Worm (Caenorhabditis elegans) whole organism, L2 larva: ENCODE data around the gene F43B10.1.

Experiments used
- C34F6.9 ChIP-seq: fragments of 150-350 bp; optimal IDR thresholded peaks from 2 replicates; lab custom pipeline; 2014; ENCODE audit warnings: missing biosample characterization, missing genetic modification characterization
- F13H6.1 ChIP-seq: sonication (generic microtip); optimal IDR thresholded peaks from 2 replicates; lab custom pipeline; 2016; ENCODE audit warnings: missing genetic modification characterization, missing compliant biosample characterization
- ZK546.5 ChIP-seq: sonication (generic microtip); optimal IDR thresholded peaks from 2 replicates; lab custom pipeline; 2017; ENCODE audit warnings: missing biosample characterization, missing genetic modification characterization
- alr-1 ChIP-seq: fragments of 150-350 bp; optimal IDR thresholded peaks from 2 replicates; lab custom pipeline; 2014; ENCODE audit warnings: missing biosample characterization, missing genetic modification characterization
- aly-2 ChIP-seq: fragments of 150-350 bp; optimal IDR thresholded peaks from 2 replicates; lab custom pipeline; 2014; ENCODE audit warnings: missing biosample characterization, missing genetic modification characterization
- blmp-1 ChIP-seq: sonication (generic microtip); optimal IDR thresholded peaks from 2 replicates; lab custom pipeline; 2017; ENCODE audit warnings: missing genetic modification characterization, mild to moderate bottlenecking, missing compliant biosample characterization, antibody characterized with exemption, moderate library complexity; ENCODE audit not compliant: insufficient read depth
- ceh-82 ChIP-seq: fragments of 150-350 bp; optimal IDR thresholded peaks from 2 replicates; lab custom pipeline; 2014; ENCODE audit warnings: missing biosample characterization, missing genetic modification characterization
- crh-2 ChIP-seq: sonication (generic microtip); optimal IDR thresholded peaks from 2 replicates; lab custom pipeline; 2017; ENCODE audit warnings: missing biosample characterization, missing genetic modification characterization
- dmd-4 ChIP-seq: sonication (generic microtip); optimal IDR thresholded peaks from 2 replicates; lab custom pipeline; 2017; ENCODE audit warnings: missing biosample characterization, missing genetic modification characterization
- elt-1 ChIP-seq: fragments of 150-350 bp; optimal IDR thresholded peaks from 2 replicates; lab custom pipeline; 2014; ENCODE audit warnings: missing biosample characterization, missing genetic modification characterization
- fos-1 ChIP-seq: fragments of 150-350 bp; optimal IDR thresholded peaks from 2 replicates; lab custom pipeline; 2014; ENCODE audit warnings: missing biosample characterization, missing genetic modification characterization
- gmeb-1 ChIP-seq: fragments of 150-350 bp; optimal IDR thresholded peaks from 2 replicates; lab custom pipeline; 2014; ENCODE audit warnings: missing biosample characterization, missing genetic modification characterization
- lin-11 ChIP-seq: fragments of 150-350 bp; sonication (generic microtip); optimal IDR thresholded peaks from 2 replicates; lab custom pipeline; 2014; ENCODE audit warnings: missing biosample characterization, missing genetic modification characterization, inconsistent platforms, mixed read lengths
- lin-13 ChIP-seq: fragments of 150-350 bp; optimal IDR thresholded peaks from 2 replicates; lab custom pipeline; 2014; ENCODE audit warnings: missing biosample characterization, missing genetic modification reagents, missing genetic modification characterization
- mab-5 ChIP-seq: fragments of 150-350 bp; optimal IDR thresholded peaks from 2 replicates; lab custom pipeline; 2014; ENCODE audit warnings: missing biosample characterization, missing genetic modification characterization
- mbf-1 ChIP-seq: sonication (generic microtip); optimal IDR thresholded peaks from 2 replicates; lab custom pipeline; 2017; ENCODE audit warnings: missing biosample characterization, missing genetic modification characterization
- mdl-1 ChIP-seq, 2 experiments: fragments of 150-350 bp in 1 of 2; sonication (generic microtip) in 1 of 2; optimal IDR thresholded peaks; 2 replicates each; lab custom pipeline; 2017; ENCODE audit warnings: missing biosample characterization in 2 of 2, missing genetic modification characterization in 2 of 2
- nhr-10 ChIP-seq: sonication (generic microtip); optimal IDR thresholded peaks from 2 replicates; lab custom pipeline; 2017; ENCODE audit warnings: missing biosample characterization, missing genetic modification characterization
- nhr-11 ChIP-seq: fragments of 150-350 bp; optimal IDR thresholded peaks from 2 replicates; lab custom pipeline; 2014; ENCODE audit warnings: missing biosample characterization, missing genetic modification characterization
- nhr-129 ChIP-seq: fragments of 150-350 bp; optimal IDR thresholded peaks from 2 replicates; lab custom pipeline; 2014; ENCODE audit warnings: missing biosample characterization, missing genetic modification characterization
- nhr-21 ChIP-seq: fragments of 150-350 bp; optimal IDR thresholded peaks from 2 replicates; lab custom pipeline; 2014; ENCODE audit warnings: missing biosample characterization, missing genetic modification characterization
- nhr-23 ChIP-seq: fragments of 150-350 bp; optimal IDR thresholded peaks from 2 replicates; lab custom pipeline; 2014; ENCODE audit warnings: missing biosample characterization, missing genetic modification reagents, missing genetic modification characterization
- nhr-237 ChIP-seq: fragments of 150-350 bp; optimal IDR thresholded peaks from 2 replicates; lab custom pipeline; 2014; ENCODE audit warnings: missing biosample characterization, missing genetic modification characterization
- nhr-25 ChIP-seq: fragments of 150-350 bp; sonication (generic microtip); optimal IDR thresholded peaks from 3 replicates; lab custom pipeline; 2014; ENCODE audit warnings: missing biosample characterization, missing genetic modification characterization
- nhr-6 ChIP-seq: fragments of 150-350 bp; optimal IDR thresholded peaks from 2 replicates; lab custom pipeline; 2014; ENCODE audit warnings: missing biosample characterization, missing genetic modification characterization
- nhr-77 ChIP-seq: fragments of 150-350 bp; optimal IDR thresholded peaks from 2 replicates; lab custom pipeline; 2014; ENCODE audit warnings: missing biosample characterization, missing genetic modification characterization
- sem-4 ChIP-seq: fragments of 150-350 bp; optimal IDR thresholded peaks from 2 replicates; lab custom pipeline; 2014; ENCODE audit warnings: missing biosample characterization, missing genetic modification reagents, missing genetic modification characterization
- skn-1 ChIP-seq: sonication (generic microtip); optimal IDR thresholded peaks from 2 replicates; lab custom pipeline; 2017; ENCODE audit warnings: missing biosample characterization, missing genetic modification characterization
- sma-3 ChIP-seq: sonication (generic microtip); optimal IDR thresholded peaks from 2 replicates; lab custom pipeline; 2016; ENCODE audit warnings: missing genetic modification reagents, missing genetic modification characterization, missing compliant biosample characterization
- sma-9 ChIP-seq, 2 experiments: fragments of 150-350 bp in 1 of 2; sonication (generic microtip) in 1 of 2; optimal IDR thresholded peaks; 2 replicates each; lab custom pipeline; 2014 to 2016; ENCODE audit warnings: missing genetic modification characterization in 2 of 2, mild to moderate bottlenecking in 1 of 2, missing biosample characterization in 1 of 2, missing compliant biosample characterization in 1 of 2, missing genetic modification reagents in 1 of 2, moderate library complexity in 1 of 2
- snpc-4 ChIP-seq: fragments of 150-350 bp; optimal IDR thresholded peaks from 2 replicates; lab custom pipeline; 2014; ENCODE audit warnings: missing biosample characterization, missing genetic modification characterization
- unc-55 ChIP-seq: fragments of 150-350 bp; sonication (generic microtip); optimal IDR thresholded peaks from 3 replicates; lab custom pipeline; 2014; ENCODE audit warnings: missing biosample characterization, missing genetic modification reagents, missing genetic modification characterization
- unc-62 ChIP-seq: fragments of 150-350 bp; optimal IDR thresholded peaks from 2 replicates; lab custom pipeline; 2014; ENCODE audit warnings: missing biosample characterization, missing genetic modification reagents, missing genetic modification characterization
- zag-1 ChIP-seq: fragments of 150-350 bp; optimal IDR thresholded peaks from 2 replicates; lab custom pipeline; 2014; ENCODE audit warnings: missing biosample characterization, missing genetic modification characterization
- ztf-1 ChIP-seq: fragments of 200-800 bp; sonication (Bioruptor generic); conservative IDR thresholded peaks from 2 replicates; pipeline ENCODE4 v1.3.6; 2022; ENCODE audit warnings: missing genetic modification characterization, missing compliant biosample characterization

The F43B10.1 gene

ce11 chrX:16625078-16625808, 37.4 kb downstream of the F43B10.1 start:
- TF ChIP-seq nhr-25 (tag; lab: Kevin White, UChicago) (no peak), aly-2 (tag; lab: Kevin White, UChicago) (no peak), elt-1 (tag; lab: Kevin White, UChicago) (no peak), unc-62 (no peak), dmd-4 (no peak), skn-1 (tag; lab: Kevin White, UChicago) (no peak), nhr-23 (tag; lab: Kevin White, UChicago) (no peak), mbf-1 (tag; lab: Kevin White, UChicago) (no peak), sem-4 (tag; lab: Kevin White, UChicago) (no peak)
- TF ChIP-seq, all 48 proteins: peak for 0

DNA sequence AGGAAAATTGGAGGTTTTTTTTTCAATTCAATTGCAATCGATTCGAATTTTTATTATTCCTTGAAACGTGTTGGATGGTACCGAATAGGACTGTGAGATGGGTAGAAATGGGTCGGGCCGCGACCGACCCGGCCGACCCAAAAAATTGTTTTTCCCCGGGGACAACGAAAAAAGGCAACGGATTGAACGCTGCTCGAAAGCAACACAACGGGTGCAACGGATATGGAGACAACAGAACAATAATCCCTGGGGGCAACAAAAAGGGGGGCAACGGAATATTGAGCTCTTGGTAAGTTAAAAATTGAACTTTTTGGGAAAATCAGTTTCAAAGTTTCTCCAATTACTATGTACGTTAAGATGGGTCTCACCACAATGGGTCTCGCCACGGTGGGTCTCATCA, 39.4 kb downstream of the F43B10.1 start:
- no peak for TF ChIP-seq ceh-82 (tag; lab: Kevin White, UChicago)
- no peak for TF ChIP-seq snpc-4
- TF ChIP-seq lin-11, result no peak
- no peak for TF ChIP-seq mab-5 (tag; lab: Kevin White, UChicago)
- no peak for TF ChIP-seq nhr-237 (tag; lab: Kevin White, UChicago)
- TF ChIP-seq gmeb-1 (tag; lab: Kevin White, UChicago), result no peak
- no peak for TF ChIP-seq lin-13 (GFP tag; lab: Kevin White, UChicago)

DNA sequence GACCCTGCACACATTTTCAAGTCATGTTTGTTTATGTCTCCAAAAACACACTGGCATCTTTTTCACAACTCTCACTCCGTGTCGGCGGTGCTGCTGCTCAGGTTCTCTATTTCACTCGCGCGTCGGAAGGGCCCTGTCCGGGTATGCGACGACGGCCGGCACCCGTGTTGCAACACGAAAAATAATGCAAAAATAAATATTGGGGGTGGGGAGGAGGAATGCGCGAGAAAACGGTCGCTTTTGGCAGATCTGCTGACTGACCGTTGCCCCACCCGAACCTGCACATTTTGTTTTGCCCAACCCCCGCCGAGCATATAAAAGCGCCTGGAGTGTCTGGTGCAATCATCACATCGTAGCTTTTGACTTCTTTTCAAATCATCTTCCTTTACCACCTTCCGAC, 41.2 kb downstream of the F43B10.1 start, which contains the start of gene cpg-19:
Gene cpg-19, plus strand, starts transcription at position 341 of the 400 bp plus-strand sequence.
- TF ChIP-seq gmeb-1 (tag; lab: Kevin White, UChicago), result no peak
- no peak for TF ChIP-seq elt-1 (tag; lab: Kevin White, UChicago)
- no peak for TF ChIP-seq skn-1 (tag; lab: Kevin White, UChicago)
- no peak for TF ChIP-seq zag-1
- no peak for TF ChIP-seq sma-3 (GFP tag; lab: Kevin White, UChicago)
- no peak for TF ChIP-seq nhr-10 (tag; lab: Kevin White, UChicago)
- TF ChIP-seq F13H6.1 (tag; lab: Kevin White, UChicago), result no peak

DNA sequence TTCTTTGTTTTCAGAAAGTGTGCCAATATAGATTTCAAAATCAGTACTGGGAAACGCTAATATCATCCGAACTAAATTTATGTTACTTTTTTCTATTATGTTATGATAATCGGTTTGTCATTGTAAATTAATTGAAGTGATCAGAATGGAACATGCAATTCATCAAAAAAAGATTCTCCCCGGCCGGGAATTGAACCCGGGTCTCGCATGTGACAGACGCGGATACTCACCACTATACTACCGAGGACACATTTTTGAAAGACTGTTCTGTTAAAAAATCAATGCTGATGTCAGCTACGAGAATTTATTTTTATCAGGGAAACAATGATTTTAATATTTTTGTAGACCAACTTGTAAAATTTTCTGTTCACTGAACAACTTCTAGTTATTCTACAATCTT, 43.5 kb downstream of the F43B10.1 start:
- TF ChIP-seq mdl-1 (tag; optimal IDR thresholded peaks at IDR 0.05; lab: Kevin White, UChicago) (no peak), nhr-21 (tag; lab: Kevin White, UChicago) (peak; percentile 32), sma-9 (GFP tag; optimal IDR thresholded peaks at IDR 0.05; lab: Kevin White, UChicago) (peak; percentile 6), sma-9 (tag; optimal IDR thresholded peaks at IDR 0.05; lab: Kevin White, UChicago) (no peak), nhr-11 (tag; lab: Kevin White, UChicago) (no peak), unc-55 (GFP tag; lab: Kevin White, UChicago) (no peak), fos-1 (peak; percentile 33), crh-2 (tag; lab: Kevin White, UChicago) (peak; percentile 35), sma-3 (GFP tag; lab: Kevin White, UChicago) (peak; percentile 53)

DNA sequence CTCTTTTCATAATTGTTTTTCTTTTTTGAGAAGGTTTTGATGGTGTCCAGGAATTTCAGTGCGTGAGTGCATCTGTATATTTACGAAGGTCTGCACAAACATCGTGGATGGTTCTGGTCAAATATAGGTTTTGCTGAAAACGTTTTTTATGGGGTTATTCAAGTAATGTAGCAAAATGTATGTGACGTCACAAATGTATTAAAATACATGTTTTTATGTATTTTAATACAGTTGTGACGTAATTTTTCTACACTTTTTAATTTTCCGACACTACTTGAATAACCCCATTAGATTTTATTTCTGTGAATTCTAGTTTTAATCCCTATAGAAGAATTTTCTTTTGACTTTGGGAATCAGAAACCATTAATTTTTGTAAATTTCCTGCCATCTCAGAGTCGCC, 43.9 kb downstream of the F43B10.1 start:
- no peak for TF ChIP-seq nhr-6 (tag; lab: Kevin White, UChicago)
- no peak for TF ChIP-seq nhr-129 (tag; lab: Kevin White, UChicago)
- TF ChIP-seq sma-9 (GFP tag; optimal IDR thresholded peaks at IDR 0.05; lab: Kevin White, UChicago), result no peak
- no peak for TF ChIP-seq sma-9 (tag; optimal IDR thresholded peaks at IDR 0.05; lab: Kevin White, UChicago)
- TF ChIP-seq nhr-77, result no peak
- no peak for TF ChIP-seq unc-55 (GFP tag; lab: Kevin White, UChicago)
- no peak for TF ChIP-seq ztf-1 (GFP tag; lab: Robert Waterston, UW)
- no peak for TF ChIP-seq lin-11
- no peak for TF ChIP-seq ZK546.5 (tag; lab: Kevin White, UChicago)
- no peak for TF ChIP-seq C34F6.9
- TF ChIP-seq alr-1 (tag; lab: Kevin White, UChicago), result no peak
- TF ChIP-seq nhr-25 (tag; lab: Kevin White, UChicago), result no peak
- TF ChIP-seq mdl-1 (tag; optimal IDR thresholded peaks at IDR 0.05; lab: Kevin White, UChicago), result no peak
- no peak for TF ChIP-seq nhr-11 (tag; lab: Kevin White, UChicago)
- no peak for TF ChIP-seq blmp-1 (tag; lab: Kevin White, UChicago)
- no peak for TF ChIP-seq dmd-4
- TF ChIP-seq, all 48 proteins: peak for 0
